Worm (Caenorhabditis elegans) whole organism, mixed stage, embryonic: ENCODE data around the gene H03G16.6.

Experiments
- M03D4.4 ChIP-seq: sonication (generic microtip); optimal IDR thresholded peaks from 2 replicates; lab custom pipeline; 2017; ENCODE audit warnings: mild to moderate bottlenecking, missing genetic modification characterization, missing compliant biosample characterization
- bed-3 ChIP-seq: fragments of 200-800 bp; sonication (Bioruptor generic); optimal IDR thresholded peaks from 3 replicates; lab custom pipeline; 2018; ENCODE audit warnings: mild to moderate bottlenecking, missing genetic modification characterization, moderate library complexity, missing compliant biosample characterization
- blmp-1 ChIP-seq: fragments of 150-350 bp; optimal IDR thresholded peaks from 2 replicates; lab custom pipeline; 2014; ENCODE audit warnings: missing biosample characterization, missing genetic modification characterization
- ceh-39 ChIP-seq: fragments of 150-350 bp; optimal IDR thresholded peaks from 2 replicates; lab custom pipeline; 2014; ENCODE audit warnings: missing biosample characterization, missing genetic modification characterization
- ceh-43 ChIP-seq: fragments of 200-800 bp; sonication (Bioruptor generic); optimal IDR thresholded peaks from 2 replicates; lab custom pipeline; 2018; ENCODE audit warnings: mild to moderate bottlenecking, missing genetic modification characterization, moderate library complexity, missing compliant biosample characterization
- ceh-83 ChIP-seq: fragments of 200-800 bp; sonication (Bioruptor generic); optimal IDR thresholded peaks from 2 replicates; lab custom pipeline; 2018; ENCODE audit warnings: mild to moderate bottlenecking, missing genetic modification characterization, missing compliant biosample characterization
- cnd-1 ChIP-seq: fragments of 200-800 bp; sonication (Bioruptor generic); optimal IDR thresholded peaks from 2 replicates; lab custom pipeline; 2018; ENCODE audit warnings: mild to moderate bottlenecking, missing genetic modification characterization, missing compliant biosample characterization
- drap-1 ChIP-seq: fragments of 200-800 bp; sonication (Bioruptor generic); optimal IDR thresholded peaks from 3 replicates; lab custom pipeline; 2018; ENCODE audit warnings: mild to moderate bottlenecking, missing genetic modification characterization, missing compliant biosample characterization
- elt-1 ChIP-seq: sonication (generic microtip); optimal IDR thresholded peaks from 2 replicates; lab custom pipeline; 2017; ENCODE audit warnings: missing genetic modification characterization, mild to moderate bottlenecking, missing compliant biosample characterization, antibody characterized with exemption, moderate library complexity, borderline replicate concordance; ENCODE audit not compliant: insufficient read depth
- elt-3 ChIP-seq: fragments of 150-350 bp; optimal IDR thresholded peaks from 2 replicates; lab custom pipeline; 2014; ENCODE audit warnings: missing biosample characterization, missing genetic modification characterization
- ham-2 ChIP-seq: fragments of 200-800 bp; sonication (Bioruptor generic); optimal IDR thresholded peaks from 2 replicates; lab custom pipeline; 2018; ENCODE audit warnings: mild to moderate bottlenecking, missing genetic modification characterization, missing compliant biosample characterization
- hlh-1 ChIP-seq: fragments of 150-350 bp; optimal IDR thresholded peaks from 2 replicates; lab custom pipeline; 2014; ENCODE audit warnings: missing biosample characterization, missing genetic modification reagents, missing genetic modification characterization
- lin-13 ChIP-seq: fragments of 150-350 bp; optimal IDR thresholded peaks from 2 replicates; lab custom pipeline; 2014; ENCODE audit warnings: missing biosample characterization, missing genetic modification characterization
- lsy-2 ChIP-seq: fragments of 150-350 bp; optimal IDR thresholded peaks from 2 replicates; lab custom pipeline; 2014; ENCODE audit warnings: missing biosample characterization, missing genetic modification characterization
- mab-5 ChIP-seq: fragments of 150-350 bp; optimal IDR thresholded peaks from 2 replicates; lab custom pipeline; 2014; ENCODE audit warnings: missing biosample characterization, missing genetic modification characterization
- mep-1 ChIP-seq: fragments of 150-350 bp; optimal IDR thresholded peaks from 2 replicates; lab custom pipeline; 2017; ENCODE audit warnings: missing biosample characterization, missing genetic modification reagents, missing genetic modification characterization, inconsistent platforms
- mls-2 ChIP-seq: sonication (generic microtip); optimal IDR thresholded peaks from 2 replicates; lab custom pipeline; 2016; ENCODE audit warnings: mild to moderate bottlenecking, missing genetic modification characterization, moderate library complexity, missing compliant biosample characterization
- nhr-12 ChIP-seq: fragments of 150-350 bp; optimal IDR thresholded peaks from 2 replicates; lab custom pipeline; 2014; ENCODE audit warnings: missing biosample characterization, missing genetic modification characterization
- nhr-2 ChIP-seq: fragments of 150-350 bp; optimal IDR thresholded peaks from 2 replicates; lab custom pipeline; 2014; ENCODE audit warnings: missing biosample characterization, missing genetic modification characterization
- nhr-237 ChIP-seq: fragments of 150-350 bp; optimal IDR thresholded peaks from 2 replicates; lab custom pipeline; 2014; ENCODE audit warnings: missing biosample characterization, missing genetic modification characterization
- nhr-28 ChIP-seq: fragments of 150-350 bp; optimal IDR thresholded peaks from 2 replicates; lab custom pipeline; 2014; ENCODE audit warnings: missing biosample characterization, missing genetic modification characterization
- pha-4 ChIP-seq: fragments of 150-350 bp; optimal IDR thresholded peaks from 2 replicates; lab custom pipeline; 2018; ENCODE audit warnings: missing biosample characterization, missing genetic modification reagents, missing genetic modification characterization
- sem-2 ChIP-seq: fragments of 200-800 bp; sonication (Bioruptor generic); optimal IDR thresholded peaks from 2 replicates; lab custom pipeline; 2018; ENCODE audit warnings: mild to moderate bottlenecking, missing genetic modification characterization, missing compliant biosample characterization
- snpc-4 ChIP-seq: fragments of 150-350 bp; optimal IDR thresholded peaks from 2 replicates; lab custom pipeline; 2014; ENCODE audit warnings: missing biosample characterization, missing genetic modification characterization
- sptf-1 ChIP-seq: sonication (generic microtip); optimal IDR thresholded peaks from 2 replicates; lab custom pipeline; 2017; ENCODE audit warnings: mild to moderate bottlenecking, missing genetic modification characterization, moderate library complexity, missing compliant biosample characterization
- tbx-8 ChIP-seq: fragments of 200-800 bp; sonication (Bioruptor generic); optimal IDR thresholded peaks from 2 replicates; lab custom pipeline; 2018; ENCODE audit warnings: mild to moderate bottlenecking, missing genetic modification characterization, moderate library complexity, missing compliant biosample characterization
- unc-120 ChIP-seq: sonication (generic microtip); optimal IDR thresholded peaks from 2 replicates; lab custom pipeline; 2017; ENCODE audit warnings: missing genetic modification characterization, missing compliant biosample characterization; ENCODE audit not compliant: poor library complexity, severe bottlenecking
- unc-39 ChIP-seq: fragments of 150-350 bp; optimal IDR thresholded peaks from 2 replicates; lab custom pipeline; 2014; ENCODE audit warnings: missing biosample characterization, missing genetic modification characterization
- unc-62 ChIP-seq: fragments of 150-350 bp; optimal IDR thresholded peaks from 2 replicates; lab custom pipeline; 2014; ENCODE audit warnings: missing biosample characterization, missing genetic modification reagents, missing genetic modification characterization
- zip-8 ChIP-seq: fragments of 150-350 bp; optimal IDR thresholded peaks from 2 replicates; lab custom pipeline; 2014; ENCODE audit warnings: missing biosample characterization, missing genetic modification characterization
- ztf-11 ChIP-seq: fragments of 150-350 bp; optimal IDR thresholded peaks from 2 replicates; lab custom pipeline; 2014; ENCODE audit warnings: missing biosample characterization, missing genetic modification characterization

H03G16.6 gene

DNA sequence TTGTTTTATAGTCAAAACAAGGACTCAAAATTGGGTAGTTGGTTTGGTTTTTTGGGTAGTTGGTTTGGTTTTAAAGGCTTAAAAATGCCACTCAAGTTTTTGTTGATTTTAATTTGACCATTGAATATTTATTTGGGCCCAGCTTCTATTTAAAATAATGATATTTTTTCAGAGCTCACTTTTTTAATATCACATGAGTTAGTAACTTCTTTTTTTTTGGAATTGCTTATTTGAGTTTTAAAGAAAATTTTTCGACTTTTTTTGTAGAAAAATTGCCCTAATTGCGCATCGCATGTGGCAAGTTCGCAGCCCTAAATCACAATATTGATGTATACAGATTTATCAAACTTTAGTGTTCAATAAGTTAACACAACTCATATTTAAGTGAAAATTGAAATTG is 16.7 kb upstream of the H03G16.6 start:
- TF ChIP-seq unc-120 (tag; lab: Kevin White, UChicago) (no peak), snpc-4 (tag; lab: Kevin White, UChicago) (no peak), ceh-83 (GFP tag; lab: Kevin White, UChicago) (no peak), nhr-2 (tag; lab: Kevin White, UChicago) (no peak), M03D4.4 (no peak), bed-3 (GFP tag; lab: Kevin White, UChicago) (no peak), sem-2 (no peak)

DNA sequence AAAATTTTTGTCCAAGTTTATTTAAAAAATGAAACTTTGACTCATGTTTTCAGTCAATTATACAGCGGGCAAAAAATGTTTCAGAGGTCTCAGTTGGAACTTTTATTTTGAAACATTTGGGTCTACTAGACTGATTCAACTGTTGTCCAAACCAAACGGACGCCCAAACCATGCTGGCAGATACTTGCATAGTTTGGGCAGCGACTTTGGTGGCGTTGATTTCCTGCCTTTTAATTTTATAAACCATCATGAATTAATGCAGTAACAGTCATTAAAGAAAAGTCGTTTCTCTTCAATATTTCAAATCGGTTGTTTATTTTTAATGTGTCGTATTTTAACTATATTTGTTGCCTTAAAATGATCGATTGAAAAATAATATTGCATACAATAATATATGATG is 16.2 kb upstream of the H03G16.6 start:
- TF ChIP-seq unc-120 (tag; lab: Kevin White, UChicago) = no peak
- TF ChIP-seq drap-1 = no peak
- no peak for TF ChIP-seq elt-3
- TF ChIP-seq elt-1 (tag; lab: Kevin White, UChicago) = no peak

DNA sequence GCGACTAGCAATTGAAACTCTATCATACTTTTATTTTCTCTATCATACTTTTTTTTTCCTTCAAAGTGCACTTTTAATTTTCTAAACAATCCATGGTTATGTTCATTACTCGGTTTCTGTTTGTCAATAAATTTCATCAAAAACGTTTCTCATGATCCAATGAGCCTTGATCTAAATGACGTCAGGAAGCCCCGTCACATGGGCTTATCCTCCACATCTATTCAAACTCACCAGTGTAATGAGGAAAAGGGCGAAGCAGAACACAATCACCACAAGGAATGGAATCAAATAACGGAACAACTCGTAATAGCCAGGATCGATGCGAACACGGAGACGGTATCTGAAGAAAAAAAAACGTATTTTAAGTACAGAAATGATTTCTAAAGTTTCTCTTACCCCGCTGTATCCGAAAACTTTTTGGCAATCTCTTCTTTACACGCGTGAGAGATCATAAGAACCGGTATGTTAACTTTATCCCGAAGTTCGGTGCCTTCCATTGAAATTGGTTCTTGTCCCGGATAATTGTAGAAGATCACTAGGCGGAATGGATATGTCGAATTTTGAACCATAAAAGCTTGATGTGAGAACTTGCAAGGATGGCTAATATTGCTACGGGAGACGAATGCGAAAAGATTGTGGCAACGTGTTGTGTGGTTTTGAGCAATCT is 13.3 kb upstream of the H03G16.6 start:
- TF ChIP-seq ztf-11 (tag; lab: Kevin White, UChicago) = no peak
- TF ChIP-seq snpc-4 (tag; lab: Kevin White, UChicago) = no peak
- no peak for TF ChIP-seq drap-1
- no peak for TF ChIP-seq nhr-237
- TF ChIP-seq nhr-2 (tag; lab: Kevin White, UChicago) = no peak
- TF ChIP-seq elt-1 (tag; lab: Kevin White, UChicago) = no peak
- no peak for TF ChIP-seq zip-8 (tag; lab: Kevin White, UChicago)
- TF ChIP-seq bed-3 (GFP tag; lab: Kevin White, UChicago) = no peak
- TF ChIP-seq hlh-1 = no peak
- TF ChIP-seq ceh-39 (tag; lab: Kevin White, UChicago) = no peak
- TF ChIP-seq mls-2 (tag; lab: Kevin White, UChicago) = no peak
- TF ChIP-seq sptf-1 = no peak

DNA sequence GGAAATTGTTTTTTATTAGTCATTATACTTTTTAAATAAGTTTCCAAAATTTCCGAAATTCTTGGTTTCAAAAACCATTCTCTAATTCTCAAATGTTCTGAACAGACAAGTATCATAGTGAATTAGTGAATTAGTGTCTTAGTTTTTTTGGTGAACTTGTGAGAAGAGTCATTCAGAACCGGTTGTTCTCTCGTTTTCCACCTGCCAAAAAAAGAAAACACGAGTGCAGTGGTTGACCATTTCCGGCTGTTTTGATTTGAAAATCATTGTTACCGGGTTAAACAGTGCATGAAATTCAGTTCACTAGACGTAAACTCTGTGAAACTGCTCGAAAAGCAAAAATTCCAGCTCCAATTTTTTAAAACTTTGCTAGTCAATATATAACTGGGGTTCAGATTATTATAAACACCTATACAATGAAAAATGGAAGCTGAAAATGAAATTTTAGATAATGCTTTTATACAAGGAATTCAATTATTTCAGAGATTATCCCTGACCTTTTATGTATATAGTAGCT is 12.7 kb upstream of the H03G16.6 start:
- TF ChIP-seq ceh-43 (GFP tag; lab: Kevin White, UChicago) (no peak), drap-1 (no peak), M03D4.4 (no peak), ztf-11 (tag; lab: Kevin White, UChicago) (no peak), ceh-39 (tag; lab: Kevin White, UChicago) (no peak), mls-2 (tag; lab: Kevin White, UChicago) (no peak), snpc-4 (tag; lab: Kevin White, UChicago) (no peak), unc-62 (GFP tag; lab: Kevin White, UChicago) (no peak), elt-1 (tag; lab: Kevin White, UChicago) (no peak), tbx-8 (GFP tag; lab: Kevin White, UChicago) (no peak)

DNA sequence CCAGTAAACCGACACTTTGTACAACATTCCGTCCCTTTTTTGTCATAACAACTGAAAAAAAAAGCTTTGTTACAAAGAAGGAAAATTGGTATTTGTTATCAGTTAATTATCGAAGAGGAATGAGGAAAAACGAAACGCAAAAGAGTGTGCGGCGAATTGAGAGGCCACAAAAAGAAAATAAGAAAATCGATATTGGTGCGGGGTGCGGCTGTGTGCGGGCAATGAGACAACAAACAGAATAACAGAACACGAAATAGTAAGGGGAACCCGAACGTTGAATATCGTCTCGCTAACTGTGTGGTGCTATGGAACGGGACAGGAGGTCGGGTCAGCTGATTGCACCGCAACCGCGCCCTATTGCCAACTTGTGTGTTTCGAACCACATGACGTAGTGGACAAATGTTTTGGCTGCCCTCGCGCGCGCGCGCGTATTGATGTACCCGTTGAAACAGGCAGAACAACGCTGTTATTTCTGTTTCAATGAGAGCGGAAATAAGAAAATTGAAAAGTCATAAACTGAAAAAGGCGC is 11.9 kb upstream of the H03G16.6 start, which contains the start of gene C18B12.4:
Gene C18B12.4, minus strand, starts transcription at position 51 of the 529 bp plus-strand sequence.
- TF ChIP-seq M03D4.4 (peak; percentile 19), ceh-39 (tag; lab: Kevin White, UChicago) (peak; percentile 65), blmp-1 (tag; lab: Kevin White, UChicago) (no peak), bed-3 (GFP tag; lab: Kevin White, UChicago) (no peak), pha-4 (tag; lab: Kevin White, UChicago) (peak; percentile 92), ham-2 (GFP tag; lab: Kevin White, UChicago) (peak; percentile 90), drap-1 (peak; percentile 74), nhr-28 (tag; lab: Kevin White, UChicago) (no peak), lsy-2 (tag; lab: Kevin White, UChicago) (peak; percentile 59), elt-3 (peak; percentile 20), snpc-4 (tag; lab: Kevin White, UChicago) (no peak), mep-1 (tag; lab: Kevin White, UChicago) (peak; percentile 78), mab-5 (tag; lab: Kevin White, UChicago) (no peak), nhr-237 (peak; percentile 77), lin-13 (tag; lab: Kevin White, UChicago) (peak; percentile 89), tbx-8 (GFP tag; lab: Kevin White, UChicago) (peak; percentile 22), nhr-12 (tag; lab: Kevin White, UChicago) (no peak), unc-39 (tag; lab: Kevin White, UChicago) (peak; percentile 92), unc-120 (tag; lab: Kevin White, UChicago) (peak; percentile 12), nhr-2 (tag; lab: Kevin White, UChicago) (peak; percentile 55), elt-1 (tag; lab: Kevin White, UChicago) (peak; percentile 28), sptf-1 (peak; percentile 77), mls-2 (tag; lab: Kevin White, UChicago) (peak; percentile 67), unc-62 (GFP tag; lab: Kevin White, UChicago) (peak; percentile 78), ceh-83 (GFP tag; lab: Kevin White, UChicago) (no peak), cnd-1 (tag; lab: Kevin White, UChicago) (peak; percentile 72), hlh-1 (peak; percentile 99)
